Fruit fly (Drosophila melanogaster) whole organism, embryonic: ENCODE measurements around the gene CG32192.

Experiments
- Abd-B ChIP-seq: fragments of 200-800 bp; sonication (Bioruptor generic); optimal IDR thresholded peaks from 2 replicates; lab custom pipeline; 2018; ENCODE audit warnings: missing biosample characterization, mild to moderate bottlenecking, missing genetic modification characterization, moderate library complexity
- Blimp-1 ChIP-seq: fragments of 200-800 bp; sonication (Bioruptor generic); optimal IDR thresholded peaks from 3 replicates; lab custom pipeline; 2018; ENCODE audit warnings: missing biosample characterization, missing genetic modification characterization, mild to moderate bottlenecking, moderate library complexity, missing genetic modification reagents
- CG10274 ChIP-seq: fragments of 200-800 bp; sonication (Bioruptor generic); optimal IDR thresholded peaks from 3 replicates; lab custom pipeline; 2017; ENCODE audit warnings: missing biosample characterization, mild to moderate bottlenecking, missing genetic modification characterization
- CG11398 ChIP-seq: fragments of 200-800 bp; sonication (Bioruptor generic); optimal IDR thresholded peaks from 2 replicates; lab custom pipeline; 2016; ENCODE audit warnings: missing biosample characterization, missing genetic modification characterization
- CG12769 ChIP-seq: fragments of 200-800 bp; sonication (Bioruptor generic); optimal IDR thresholded peaks from 2 replicates; lab custom pipeline; 2019; ENCODE audit warnings: missing biosample characterization, mild to moderate bottlenecking, missing genetic modification characterization, moderate library complexity
- CG14667 ChIP-seq: fragments of 200-800 bp; sonication (Bioruptor generic); IDR thresholded peaks from 2 replicates; pipeline ENCODE4 v1.3.6; 2022; ENCODE audit warnings: missing biosample characterization, missing genetic modification characterization
- CG16779 ChIP-seq: fragments of 200-800 bp; sonication (Bioruptor generic); IDR thresholded peaks from 2 replicates; pipeline ENCODE4 v1.3.6; 2022; ENCODE audit warnings: missing biosample characterization, missing genetic modification characterization
- CG17612 ChIP-seq: fragments of 200-800 bp; sonication (Bioruptor generic); IDR thresholded peaks from 2 replicates; pipeline ENCODE4 v1.3.6; 2022; ENCODE audit warnings: missing biosample characterization, missing genetic modification characterization
- CG2120 ChIP-seq: fragments of 200-800 bp; sonication (Bioruptor generic); optimal IDR thresholded peaks from 3 replicates; lab custom pipeline; 2016; ENCODE audit warnings: missing biosample characterization, missing genetic modification characterization
- CG3407 ChIP-seq: fragments of 200-800 bp; sonication (Bioruptor generic); optimal IDR thresholded peaks from 2 replicates; lab custom pipeline; 2018; ENCODE audit warnings: missing biosample characterization, mild to moderate bottlenecking, missing genetic modification characterization
- CG4282 ChIP-seq: fragments of 200-800 bp; sonication (Bioruptor generic); optimal IDR thresholded peaks from 2 replicates; lab custom pipeline; 2016; ENCODE audit warnings: missing biosample characterization, missing genetic modification characterization
- CG4820 ChIP-seq: fragments of 200-800 bp; sonication (Bioruptor generic); optimal IDR thresholded peaks from 3 replicates; lab custom pipeline; 2016; ENCODE audit warnings: missing biosample characterization, missing genetic modification characterization
- CG6765 ChIP-seq: fragments of 200-800 bp; sonication (Bioruptor generic); optimal IDR thresholded peaks from 3 replicates; lab custom pipeline; 2017; ENCODE audit warnings: missing biosample characterization, mild to moderate bottlenecking, missing genetic modification characterization
- CG7372 ChIP-seq: fragments of 200-800 bp; sonication (Bioruptor generic); IDR thresholded peaks from 2 replicates; pipeline ENCODE4 v1.3.6; 2022; ENCODE audit warnings: missing biosample characterization, missing genetic modification characterization
- CG8765 ChIP-seq: fragments of 200-800 bp; sonication (Bioruptor generic); IDR thresholded peaks from 2 replicates; pipeline ENCODE4 v1.3.6; 2022; ENCODE audit warnings: missing biosample characterization, missing genetic modification characterization
- CrebB ChIP-seq: fragments of 200-800 bp; sonication (Bioruptor generic); optimal IDR thresholded peaks from 3 replicates; lab custom pipeline; 2018; ENCODE audit warnings: missing biosample characterization, mild to moderate bottlenecking, missing genetic modification characterization
- D19B ChIP-seq: fragments of 200-800 bp; sonication (Bioruptor generic); optimal IDR thresholded peaks from 2 replicates; lab custom pipeline; 2017; ENCODE audit warnings: missing biosample characterization, mild to moderate bottlenecking, missing genetic modification characterization
- Ets65A ChIP-seq: fragments of 200-800 bp; sonication (Bioruptor generic); peaks from one replicate; lab custom pipeline; 2016; ENCODE audit warnings: missing biosample characterization, missing genetic modification characterization
- HLH3B ChIP-seq: fragments of 200-800 bp; sonication (Bioruptor generic); IDR thresholded peaks from 2 replicates; pipeline ENCODE4 v1.3.6; 2022; ENCODE audit warnings: missing biosample characterization, missing genetic modification characterization
- Lim3 ChIP-seq: fragments of 200-800 bp; sonication (Bioruptor generic); IDR thresholded peaks from 2 replicates; pipeline ENCODE4 v1.3.6; 2022; ENCODE audit warnings: missing biosample characterization, missing genetic modification characterization
- Sin3A ChIP-seq: fragments of >200 bp; optimal IDR thresholded peaks from 2 replicates; lab custom pipeline; 2018
- Ssrp ChIP-seq: fragments of 200-800 bp; sonication (Bioruptor generic); optimal IDR thresholded peaks from 2 replicates; lab custom pipeline; 2018; ENCODE audit warnings: missing biosample characterization, mild to moderate bottlenecking, missing genetic modification characterization, moderate library complexity
- Trl ChIP-seq, 3 experiments: fragments of >200 bp in 2 of 3; fragments of 200-800 bp in 1 of 3; sonication (Bioruptor generic) in 1 of 3; optimal IDR thresholded peaks; 2 replicates in 1 of 3; 3 replicates in 2 of 3; lab custom pipeline; 2016 to 2017; ENCODE audit warnings: missing biosample characterization in 1 of 3, missing genetic modification characterization in 1 of 3
- al ChIP-seq: fragments of 200-800 bp; sonication (Bioruptor generic); IDR thresholded peaks from 2 replicates; pipeline ENCODE4 v1.3.6; 2022; ENCODE audit warnings: missing biosample characterization, missing genetic modification characterization
- cg ChIP-seq: fragments of 200-800 bp; sonication (Bioruptor generic); optimal IDR thresholded peaks from 3 replicates; lab custom pipeline; 2019; ENCODE audit warnings: missing biosample characterization, mild to moderate bottlenecking, missing genetic modification characterization, moderate library complexity
- danr ChIP-seq: fragments of 200-800 bp; sonication (Bioruptor generic); IDR thresholded peaks from 2 replicates; pipeline ENCODE4 v1.3.6; 2022; ENCODE audit warnings: missing biosample characterization, missing genetic modification characterization
- dati ChIP-seq: fragments of 200-800 bp; sonication (Bioruptor generic); IDR thresholded peaks from 2 replicates; pipeline ENCODE4 v1.3.6; 2022; ENCODE audit warnings: missing biosample characterization, missing genetic modification characterization
- ftz-f1 ChIP-seq: fragments of 200-800 bp; sonication (Bioruptor generic); optimal IDR thresholded peaks from 2 replicates; lab custom pipeline; 2016; ENCODE audit warnings: missing biosample characterization, missing genetic modification characterization
- gro ChIP-seq: fragments of 200-800 bp; sonication (Bioruptor generic); optimal IDR thresholded peaks from 2 replicates; lab custom pipeline; 2016; ENCODE audit warnings: missing biosample characterization, missing genetic modification characterization
- ham ChIP-seq: fragments of 200-800 bp; sonication (Bioruptor generic); IDR thresholded peaks from 2 replicates; pipeline ENCODE4 v1.3.6; 2022; ENCODE audit warnings: missing biosample characterization, missing genetic modification characterization
- inv ChIP-seq: fragments of 200-800 bp; sonication (Bioruptor generic); IDR thresholded peaks from 2 replicates; pipeline ENCODE4 v1.3.6; 2022; ENCODE audit warnings: missing biosample characterization, missing genetic modification characterization; ENCODE audit not compliant: partially characterized antibody
- org-1 ChIP-seq: fragments of 200-800 bp; sonication (Bioruptor generic); optimal IDR thresholded peaks from 2 replicates; lab custom pipeline; 2017; ENCODE audit warnings: missing biosample characterization, missing genetic modification characterization
- salm ChIP-seq: fragments of 200-800 bp; sonication (Bioruptor generic); optimal IDR thresholded peaks from 2 replicates; lab custom pipeline; 2018; ENCODE audit warnings: missing biosample characterization, mild to moderate bottlenecking, missing genetic modification characterization
- sd ChIP-seq: fragments of 200-800 bp; sonication (Bioruptor generic); optimal IDR thresholded peaks from 3 replicates; lab custom pipeline; 2018; ENCODE audit warnings: missing biosample characterization, mild to moderate bottlenecking, missing genetic modification characterization, moderate library complexity
- sens ChIP-seq: fragments of 200-800 bp; sonication (Bioruptor generic); peaks from one replicate; lab custom pipeline; 2016; ENCODE audit warnings: missing biosample characterization, missing genetic modification characterization
- zen ChIP-seq: fragments of 200-800 bp; sonication (Bioruptor generic); optimal IDR thresholded peaks from 3 replicates; lab custom pipeline; 2018; ENCODE audit warnings: missing biosample characterization, mild to moderate bottlenecking, missing genetic modification characterization, moderate library complexity
- zfh2 ChIP-seq: fragments of 200-800 bp; sonication (Bioruptor generic); optimal IDR thresholded peaks from 2 replicates; lab custom pipeline; 2016; ENCODE audit warnings: missing biosample characterization, missing genetic modification characterization

Gene CG32192

DNA sequence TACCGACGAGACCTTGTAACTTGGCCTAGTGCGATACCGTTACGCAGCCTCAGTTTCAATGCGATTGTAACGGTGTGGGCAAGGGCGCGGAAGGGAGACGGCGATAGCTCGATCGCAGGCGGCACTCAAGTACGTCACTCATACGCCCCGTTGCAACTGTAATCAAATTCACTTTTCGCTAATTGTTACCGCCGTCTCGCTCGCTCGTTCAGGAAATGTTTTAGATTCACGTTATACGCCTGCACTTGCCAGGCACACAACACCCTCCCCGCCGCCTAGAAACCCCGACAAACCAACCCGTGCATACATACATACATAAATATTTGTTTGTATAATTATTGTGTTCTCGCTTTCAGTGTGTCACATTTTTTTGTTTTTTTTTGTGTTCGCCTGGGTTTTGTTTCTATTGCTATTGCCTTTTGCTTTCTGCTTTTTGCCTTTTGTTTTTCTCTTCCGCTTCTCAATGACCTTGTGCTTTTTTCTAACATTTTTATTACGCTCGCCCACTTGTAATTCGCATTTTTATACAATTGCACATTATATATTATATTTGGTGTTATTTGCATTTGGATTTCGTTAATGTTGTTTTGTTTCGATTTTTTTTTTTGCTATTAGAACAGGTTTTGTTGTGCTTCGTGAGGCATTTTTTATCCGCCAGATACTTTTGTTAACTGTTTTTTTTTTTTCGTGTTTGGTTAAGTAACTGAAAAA, 4.4 kb downstream of the CG32192 start:
- TF ChIP-seq salm (tag; lab: Kevin White, UChicago) (no peak), danr (GFP tag; lab: Robert Waterston, UW) (no peak), CG3407 (no peak), inv (GFP tag; lab: Robert Waterston, UW) (0 out of 2 replicates have a peak, but pooled peaks have one; percentile 15), CG7372 (GFP tag; lab: Robert Waterston, UW) (peak; percentile 60), dati (no peak), CrebB (no peak), Ssrp (no peak), gro (GFP tag; lab: Kevin White, UChicago) (no peak), CG4820 (GFP tag; lab: Kevin White, UChicago) (no peak), CG4282 (no peak), HLH3B (no peak), CG17612 (GFP tag; lab: Robert Waterston, UW) (no peak), CG6765 (no peak), al (GFP tag; lab: Robert Waterston, UW) (no peak), Blimp-1 (GFP tag; lab: Kevin White, UChicago) (peak; percentile 32), Abd-B (GFP tag; lab: Kevin White, UChicago) (no peak)

DNA sequence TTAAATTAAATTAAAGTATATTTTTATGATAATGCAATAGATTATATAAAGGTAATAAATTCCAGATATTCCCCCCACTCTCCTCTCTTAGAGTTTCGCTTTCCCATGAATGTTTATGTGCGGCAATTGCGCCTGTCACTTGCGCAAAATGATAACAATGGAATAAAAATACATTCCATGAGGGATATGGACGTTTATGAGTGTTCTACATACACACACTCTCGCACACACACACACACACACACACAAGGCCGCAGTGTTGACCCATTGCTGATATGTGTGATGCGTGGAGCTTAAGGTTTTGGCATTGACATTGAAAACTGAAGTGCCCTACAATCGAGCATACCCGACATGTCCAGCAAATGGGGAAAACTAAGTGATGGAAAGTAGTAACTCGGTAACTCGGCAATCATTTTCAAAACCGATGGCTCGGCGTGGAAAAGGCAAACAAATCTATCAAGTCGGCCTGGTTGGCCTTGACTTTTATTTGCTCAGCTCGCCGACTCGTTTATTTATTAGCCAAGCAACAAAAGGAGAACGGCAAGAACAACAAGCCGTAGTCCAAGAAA, 6.6 kb downstream of the CG32192 start:
- TF ChIP-seq zen (no peak), zfh2 (peak; percentile 16), ftz-f1 (GFP tag; lab: Kevin White, UChicago) (peak; percentile 81), Ets65A (peak; percentile 59), Sin3A (no peak), CG11398 (no peak), D19B (GFP tag; lab: Kevin White, UChicago) (peak; percentile 21), CG12769 (tag; lab: Kevin White, UChicago) (peak; percentile 14), Lim3 (GFP tag; lab: Robert Waterston, UW) (no peak), CG10274 (GFP tag; lab: Kevin White, UChicago) (peak; percentile 68), org-1 (GFP tag; lab: Kevin White, UChicago) (no peak), CG14667 (no peak), CG16779 (GFP tag; lab: Robert Waterston, UW) (no peak), CG2120 (GFP tag; lab: Kevin White, UChicago) (peak; percentile 23), CG4820 (GFP tag; lab: Kevin White, UChicago) (no peak), sens (GFP tag; lab: Kevin White, UChicago) (peak; percentile 15), HLH3B (no peak), ham (GFP tag; lab: Robert Waterston, UW) (0 out of 2 replicates have a peak, but pooled peaks have one; percentile 8)

DNA sequence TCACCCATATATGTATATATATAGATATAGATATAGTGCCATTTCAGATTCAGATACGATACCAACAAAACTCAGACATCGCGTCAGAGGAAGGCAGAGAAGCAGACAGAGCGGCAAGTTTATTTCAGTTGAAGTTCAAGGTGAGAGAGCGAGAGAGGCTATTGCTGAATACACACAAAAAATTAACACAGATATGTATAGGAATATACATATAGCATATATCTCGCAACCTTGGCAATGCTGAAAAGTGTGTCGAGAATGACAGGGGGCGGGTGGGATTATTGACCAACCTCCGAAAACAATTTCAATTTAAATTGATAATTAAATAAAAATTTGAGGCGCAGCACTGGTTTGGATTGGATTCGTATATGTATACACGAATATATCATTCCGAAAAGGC, 16.9 kb downstream of the CG32192 start:
- no peak for TF ChIP-seq CG8765
- peak; percentile 27 for TF ChIP-seq CG12769 (tag; lab: Kevin White, UChicago)
- TF ChIP-seq Trl (optimal IDR thresholded peaks at IDR 0.05; lab: Kevin White, UChicago), result peak in 1 of 2 experiments; percentile 4
- no peak for TF ChIP-seq Trl (GFP tag; optimal IDR thresholded peaks at IDR 0.05; lab: Kevin White, UChicago)
- TF ChIP-seq sd (tag; lab: Kevin White, UChicago), result peak; percentile 56
- peak; percentile 94 for TF ChIP-seq ftz-f1 (GFP tag; lab: Kevin White, UChicago)
- TF ChIP-seq cg (GFP tag; lab: Kevin White, UChicago), result peak; percentile 31
